Worm (Caenorhabditis elegans) whole organism, L2 larva: Measurements from ENCODE around the gene col-98.

Experiments used
- F13H6.1 ChIP-seq: sonication (generic microtip); optimal IDR thresholded peaks from 2 replicates; lab custom pipeline; 2016; ENCODE audit warnings: missing genetic modification characterization, missing compliant biosample characterization
- R02D3.7 ChIP-seq: fragments of 150-350 bp; optimal IDR thresholded peaks from 2 replicates; lab custom pipeline; 2014; ENCODE audit warnings: missing biosample characterization, missing genetic modification characterization
- Y55F3AM.14 ChIP-seq: fragments of 200-800 bp; sonication (Bioruptor generic); optimal IDR thresholded peaks from 2 replicates; lab custom pipeline; 2018; ENCODE audit warnings: mild to moderate bottlenecking, missing genetic modification characterization, missing compliant biosample characterization
- ZK546.5 ChIP-seq: sonication (generic microtip); optimal IDR thresholded peaks from 2 replicates; lab custom pipeline; 2017; ENCODE audit warnings: missing biosample characterization, missing genetic modification characterization
- alr-1 ChIP-seq: fragments of 150-350 bp; optimal IDR thresholded peaks from 2 replicates; lab custom pipeline; 2014; ENCODE audit warnings: missing biosample characterization, missing genetic modification characterization
- aly-2 ChIP-seq: fragments of 150-350 bp; optimal IDR thresholded peaks from 2 replicates; lab custom pipeline; 2014; ENCODE audit warnings: missing biosample characterization, missing genetic modification characterization
- blmp-1 ChIP-seq: sonication (generic microtip); optimal IDR thresholded peaks from 2 replicates; lab custom pipeline; 2017; ENCODE audit warnings: missing genetic modification characterization, mild to moderate bottlenecking, missing compliant biosample characterization, antibody characterized with exemption, moderate library complexity; ENCODE audit not compliant: insufficient read depth
- ceh-16 ChIP-seq: fragments of 150-350 bp; optimal IDR thresholded peaks from 2 replicates; lab custom pipeline; 2014; ENCODE audit warnings: missing biosample characterization, missing genetic modification characterization
- ceh-82 ChIP-seq: fragments of 150-350 bp; optimal IDR thresholded peaks from 2 replicates; lab custom pipeline; 2014; ENCODE audit warnings: missing biosample characterization, missing genetic modification characterization
- dmd-4 ChIP-seq: sonication (generic microtip); optimal IDR thresholded peaks from 2 replicates; lab custom pipeline; 2017; ENCODE audit warnings: missing biosample characterization, missing genetic modification characterization
- egl-27 ChIP-seq: sonication (generic microtip); optimal IDR thresholded peaks from 3 replicates; lab custom pipeline; 2017; ENCODE audit warnings: missing biosample characterization, missing genetic modification reagents, missing genetic modification characterization
- elt-1 ChIP-seq: fragments of 150-350 bp; optimal IDR thresholded peaks from 2 replicates; lab custom pipeline; 2014; ENCODE audit warnings: missing biosample characterization, missing genetic modification characterization
- fos-1 ChIP-seq: fragments of 150-350 bp; optimal IDR thresholded peaks from 2 replicates; lab custom pipeline; 2014; ENCODE audit warnings: missing biosample characterization, missing genetic modification characterization
- gmeb-1 ChIP-seq: fragments of 150-350 bp; optimal IDR thresholded peaks from 2 replicates; lab custom pipeline; 2014; ENCODE audit warnings: missing biosample characterization, missing genetic modification characterization
- lin-11 ChIP-seq: fragments of 150-350 bp; sonication (generic microtip); optimal IDR thresholded peaks from 2 replicates; lab custom pipeline; 2014; ENCODE audit warnings: missing biosample characterization, missing genetic modification characterization, inconsistent platforms, mixed read lengths
- lin-13 ChIP-seq: fragments of 150-350 bp; optimal IDR thresholded peaks from 2 replicates; lab custom pipeline; 2014; ENCODE audit warnings: missing biosample characterization, missing genetic modification reagents, missing genetic modification characterization
- lin-39 ChIP-seq: fragments of 150-350 bp; optimal IDR thresholded peaks from 2 replicates; lab custom pipeline; 2014; ENCODE audit warnings: missing biosample characterization, missing genetic modification reagents, missing genetic modification characterization
- lsy-2 ChIP-seq, 2 experiments: fragments of 150-350 bp in 1 of 2; sonication (generic microtip) in 1 of 2; optimal IDR thresholded peaks; 2 replicates each; lab custom pipeline; 2014 to 2017; ENCODE audit warnings: missing biosample characterization in 2 of 2, missing genetic modification characterization in 2 of 2
- mab-5 ChIP-seq: fragments of 150-350 bp; optimal IDR thresholded peaks from 2 replicates; lab custom pipeline; 2014; ENCODE audit warnings: missing biosample characterization, missing genetic modification characterization
- mbf-1 ChIP-seq: sonication (generic microtip); optimal IDR thresholded peaks from 2 replicates; lab custom pipeline; 2017; ENCODE audit warnings: missing biosample characterization, missing genetic modification characterization
- nhr-10 ChIP-seq: sonication (generic microtip); optimal IDR thresholded peaks from 2 replicates; lab custom pipeline; 2017; ENCODE audit warnings: missing biosample characterization, missing genetic modification characterization
- nhr-11 ChIP-seq: fragments of 150-350 bp; optimal IDR thresholded peaks from 2 replicates; lab custom pipeline; 2014; ENCODE audit warnings: missing biosample characterization, missing genetic modification characterization
- nhr-12 ChIP-seq: fragments of 150-350 bp; optimal IDR thresholded peaks from 2 replicates; lab custom pipeline; 2014; ENCODE audit warnings: missing biosample characterization, missing genetic modification characterization
- nhr-129 ChIP-seq: fragments of 150-350 bp; optimal IDR thresholded peaks from 2 replicates; lab custom pipeline; 2014; ENCODE audit warnings: missing biosample characterization, missing genetic modification characterization
- nhr-23 ChIP-seq: fragments of 150-350 bp; optimal IDR thresholded peaks from 2 replicates; lab custom pipeline; 2014; ENCODE audit warnings: missing biosample characterization, missing genetic modification reagents, missing genetic modification characterization
- nhr-237 ChIP-seq: fragments of 150-350 bp; optimal IDR thresholded peaks from 2 replicates; lab custom pipeline; 2014; ENCODE audit warnings: missing biosample characterization, missing genetic modification characterization
- nhr-77 ChIP-seq: fragments of 150-350 bp; optimal IDR thresholded peaks from 2 replicates; lab custom pipeline; 2014; ENCODE audit warnings: missing biosample characterization, missing genetic modification characterization
- sem-4 ChIP-seq: fragments of 150-350 bp; optimal IDR thresholded peaks from 2 replicates; lab custom pipeline; 2014; ENCODE audit warnings: missing biosample characterization, missing genetic modification reagents, missing genetic modification characterization
- sma-9 ChIP-seq, 2 experiments: fragments of 150-350 bp in 1 of 2; sonication (generic microtip) in 1 of 2; optimal IDR thresholded peaks; 2 replicates each; lab custom pipeline; 2014 to 2016; ENCODE audit warnings: missing genetic modification characterization in 2 of 2, mild to moderate bottlenecking in 1 of 2, missing biosample characterization in 1 of 2, missing compliant biosample characterization in 1 of 2, missing genetic modification reagents in 1 of 2, moderate library complexity in 1 of 2
- snpc-4 ChIP-seq: fragments of 150-350 bp; optimal IDR thresholded peaks from 2 replicates; lab custom pipeline; 2014; ENCODE audit warnings: missing biosample characterization, missing genetic modification characterization
- unc-39 ChIP-seq: fragments of 150-350 bp; optimal IDR thresholded peaks from 2 replicates; lab custom pipeline; 2014; ENCODE audit warnings: missing biosample characterization, missing genetic modification characterization
- unc-55 ChIP-seq: fragments of 150-350 bp; sonication (generic microtip); optimal IDR thresholded peaks from 3 replicates; lab custom pipeline; 2014; ENCODE audit warnings: missing biosample characterization, missing genetic modification reagents, missing genetic modification characterization
- unc-62 ChIP-seq: fragments of 150-350 bp; optimal IDR thresholded peaks from 2 replicates; lab custom pipeline; 2014; ENCODE audit warnings: missing biosample characterization, missing genetic modification reagents, missing genetic modification characterization
- zag-1 ChIP-seq: fragments of 150-350 bp; optimal IDR thresholded peaks from 2 replicates; lab custom pipeline; 2014; ENCODE audit warnings: missing biosample characterization, missing genetic modification characterization
- ztf-1 ChIP-seq: fragments of 200-800 bp; sonication (Bioruptor generic); conservative IDR thresholded peaks from 2 replicates; pipeline ENCODE4 v1.3.6; 2022; ENCODE audit warnings: missing genetic modification characterization, missing compliant biosample characterization
- ztf-11 ChIP-seq: sonication (generic microtip); optimal IDR thresholded peaks from 2 replicates; lab custom pipeline; 2017; ENCODE audit warnings: missing biosample characterization, missing genetic modification characterization
- ztf-4 ChIP-seq: fragments of 150-350 bp; optimal IDR thresholded peaks from 2 replicates; lab custom pipeline; 2014; ENCODE audit warnings: missing biosample characterization, missing genetic modification characterization

Gene col-98

DNA sequence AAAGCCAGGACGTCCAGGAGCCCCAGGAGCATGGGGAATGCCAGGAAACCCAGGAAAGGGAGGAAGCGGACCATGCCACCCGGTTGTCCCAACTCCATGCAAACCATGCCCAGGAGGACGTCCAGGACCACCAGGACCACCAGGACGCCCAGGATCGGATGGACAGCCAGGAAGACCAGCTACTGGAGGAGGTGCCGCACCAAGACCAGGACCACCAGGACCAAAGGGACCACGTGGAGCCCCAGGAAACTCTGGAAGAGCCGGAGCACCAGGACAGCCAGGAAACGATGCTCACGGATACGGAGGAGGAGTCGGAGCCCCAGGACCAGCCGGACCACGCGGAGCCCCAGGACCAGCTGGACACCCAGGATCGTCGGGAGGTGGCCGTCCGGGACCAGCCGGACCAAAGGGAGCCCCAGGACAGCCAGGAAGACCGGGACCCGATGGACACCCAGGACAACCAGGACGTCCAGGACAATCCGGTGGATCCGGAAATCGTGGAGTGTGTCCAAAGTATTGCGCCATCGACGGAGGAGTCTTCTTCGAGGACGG lies 815 bp downstream of the col-98 start:
- no peak for TF ChIP-seq ZK546.5 (tag; lab: Kevin White, UChicago)
- TF ChIP-seq nhr-10 (tag; lab: Kevin White, UChicago) = no peak
- no peak for TF ChIP-seq lsy-2 (tag; optimal IDR thresholded peaks at IDR 0.05; lab: Kevin White, UChicago)

DNA sequence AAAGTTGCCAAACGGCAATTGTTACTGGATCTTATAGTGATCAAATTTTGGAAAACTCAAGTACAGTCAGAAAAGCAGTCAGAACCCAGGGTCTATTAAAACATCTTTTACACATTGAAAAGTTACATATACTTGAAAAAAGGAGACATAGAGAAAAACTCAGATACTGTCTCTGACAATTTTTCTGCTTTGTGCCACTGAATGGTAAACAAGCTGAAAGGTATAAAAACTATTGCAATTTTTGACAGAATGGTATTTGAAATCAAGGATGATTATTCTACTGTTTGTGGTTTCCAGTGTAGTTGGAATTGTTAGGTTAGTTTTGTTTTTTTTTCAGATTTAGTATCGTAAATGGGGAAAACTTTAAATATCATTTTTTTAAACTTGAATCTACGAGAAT lies 1.9 kb downstream of the col-98 start, which contains the start of gene cyp-13A11:
cyp-13A11 (plus strand) TSS at position 266 of the 400 bp plus-strand sequence.
- no peak for TF ChIP-seq nhr-77 (tag; lab: Kevin White, UChicago)
- no peak for TF ChIP-seq R02D3.7
- TF ChIP-seq nhr-12 (tag; lab: Kevin White, UChicago) = no peak
- no peak for TF ChIP-seq elt-1 (tag; lab: Kevin White, UChicago)
- no peak for TF ChIP-seq zag-1 (tag; lab: Kevin White, UChicago)
- no peak for TF ChIP-seq ztf-1
- no peak for TF ChIP-seq Y55F3AM.14 (GFP tag; lab: Kevin White, UChicago)
- no peak for TF ChIP-seq mbf-1 (tag; lab: Kevin White, UChicago)
- no peak for TF ChIP-seq ceh-16 (tag; lab: Kevin White, UChicago)
- no peak for TF ChIP-seq F13H6.1 (tag; lab: Kevin White, UChicago)
- TF ChIP-seq dmd-4 (tag; lab: Kevin White, UChicago) = no peak
- no peak for TF ChIP-seq ztf-4 (tag; lab: Kevin White, UChicago)
- TF ChIP-seq unc-55 = no peak
- no peak for TF ChIP-seq lsy-2 (tag; optimal IDR thresholded peaks at IDR 0.05; lab: Kevin White, UChicago)
- no peak for TF ChIP-seq aly-2 (tag; lab: Kevin White, UChicago)
- TF ChIP-seq lin-13 (GFP tag; lab: Kevin White, UChicago) = no peak
- TF ChIP-seq alr-1 (tag; lab: Kevin White, UChicago) = no peak
- TF ChIP-seq ztf-11 = no peak

DNA sequence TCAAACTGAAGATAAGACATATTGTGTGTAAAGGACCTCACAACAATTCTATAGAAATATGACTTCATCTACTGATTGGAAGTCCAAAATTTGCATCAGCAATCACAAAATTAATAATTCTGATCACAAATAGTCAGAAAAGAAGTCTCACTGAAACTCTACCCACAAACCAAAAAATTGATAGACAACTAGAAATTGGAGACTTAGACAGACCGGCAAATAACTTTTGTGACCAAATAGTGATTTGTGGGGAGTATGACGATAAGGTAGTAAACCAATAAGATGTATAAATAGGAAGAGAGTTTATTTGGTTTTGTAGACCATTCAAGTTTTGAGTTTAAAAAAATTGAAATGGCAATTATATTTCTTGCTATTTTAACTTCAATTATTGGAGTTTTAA lies 5.5 kb downstream of the col-98 start, which contains the start of gene cyp-13A12:
cyp-13A12 (plus strand) TSS at position 267 of the 400 bp plus-strand sequence.
- TF ChIP-seq nhr-10 (tag; lab: Kevin White, UChicago) = no peak
- no peak for TF ChIP-seq lsy-2 (tag; optimal IDR thresholded peaks at IDR 0.05; lab: Kevin White, UChicago)
- TF ChIP-seq R02D3.7 = no peak
- TF ChIP-seq fos-1 (tag; lab: Kevin White, UChicago) = peak; percentile 64
- TF ChIP-seq sma-9 (GFP tag; optimal IDR thresholded peaks at IDR 0.05; lab: Kevin White, UChicago) = peak; percentile 4
- no peak for TF ChIP-seq sma-9 (tag; optimal IDR thresholded peaks at IDR 0.05; lab: Kevin White, UChicago)
- TF ChIP-seq, all 48 proteins: peak for 2

DNA sequence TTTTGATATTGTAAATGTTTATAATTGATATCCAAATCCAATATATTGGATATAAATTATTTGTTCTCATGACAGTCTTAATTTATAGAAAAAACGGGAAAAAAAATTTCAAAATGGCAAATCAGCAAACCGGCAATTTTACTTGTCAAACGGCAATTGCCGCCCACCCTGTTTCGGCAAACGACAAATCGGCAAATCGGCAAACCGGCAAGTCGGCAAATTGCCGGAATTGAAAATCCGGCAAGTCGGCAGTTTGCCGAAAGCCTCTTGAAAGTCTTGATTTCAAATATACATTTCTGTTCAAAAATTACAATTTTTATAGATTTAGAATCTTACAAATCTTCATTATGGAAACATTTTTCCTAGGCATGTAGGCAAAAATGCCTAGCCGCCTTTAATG lies 9.1 kb downstream of the col-98 start:
- TF ChIP-seq nhr-10 (tag; lab: Kevin White, UChicago) = no peak
- no peak for TF ChIP-seq zag-1 (tag; lab: Kevin White, UChicago)
- no peak for TF ChIP-seq lin-11 (tag; lab: Kevin White, UChicago)
- no peak for TF ChIP-seq sem-4 (tag; lab: Kevin White, UChicago)
- no peak for TF ChIP-seq mbf-1 (tag; lab: Kevin White, UChicago)
- TF ChIP-seq Y55F3AM.14 (GFP tag; lab: Kevin White, UChicago) = no peak
- no peak for TF ChIP-seq snpc-4 (tag; lab: Kevin White, UChicago)
- no peak for TF ChIP-seq unc-62 (GFP tag; lab: Kevin White, UChicago)
- TF ChIP-seq egl-27 (tag; lab: Kevin White, UChicago) = no peak
- no peak for TF ChIP-seq dmd-4 (tag; lab: Kevin White, UChicago)
- TF ChIP-seq mab-5 (tag; lab: Kevin White, UChicago) = no peak
- no peak for TF ChIP-seq aly-2 (tag; lab: Kevin White, UChicago)
- no peak for TF ChIP-seq nhr-23 (tag; lab: Kevin White, UChicago)
- no peak for TF ChIP-seq gmeb-1 (tag; lab: Kevin White, UChicago)
- no peak for TF ChIP-seq nhr-11 (tag; lab: Kevin White, UChicago)
- TF ChIP-seq unc-55 = no peak
- TF ChIP-seq elt-1 (tag; lab: Kevin White, UChicago) = no peak
- TF ChIP-seq fos-1 (tag; lab: Kevin White, UChicago) = no peak
- TF ChIP-seq nhr-77 (tag; lab: Kevin White, UChicago) = no peak
- TF ChIP-seq, all 48 proteins: peak for 0

DNA sequence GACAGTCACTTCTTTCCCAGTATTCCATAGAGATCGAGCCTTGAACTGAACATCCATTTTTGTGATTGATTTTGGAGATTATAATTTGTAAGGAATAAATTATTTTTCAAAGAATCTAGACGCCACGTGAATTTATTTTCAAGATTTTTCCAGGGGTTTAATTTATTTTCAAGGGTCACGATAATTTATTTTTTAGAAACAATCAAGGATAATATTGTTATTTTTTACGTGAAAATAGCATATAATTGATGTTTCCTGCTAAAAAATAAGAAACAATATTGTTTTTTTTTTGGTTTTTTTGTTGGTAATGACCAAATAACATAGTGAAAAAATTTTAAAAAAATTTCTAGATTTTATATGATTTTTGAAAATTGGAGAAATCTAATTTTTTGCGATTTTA lies 10.8 kb downstream of the col-98 start, which contains the start of gene F14F7.4:
F14F7.4 (minus strand) TSS at position 101 of the 400 bp plus-strand sequence.
- TF ChIP-seq sem-4 (tag; lab: Kevin White, UChicago) (no peak), blmp-1 (tag; lab: Kevin White, UChicago) (no peak), mab-5 (tag; lab: Kevin White, UChicago) (no peak), ceh-82 (tag; lab: Kevin White, UChicago) (no peak), nhr-129 (no peak), unc-39 (tag; lab: Kevin White, UChicago) (no peak), nhr-23 (tag; lab: Kevin White, UChicago) (no peak), egl-27 (tag; lab: Kevin White, UChicago) (no peak), nhr-237 (tag; lab: Kevin White, UChicago) (no peak), zag-1 (tag; lab: Kevin White, UChicago) (no peak), lin-13 (GFP tag; lab: Kevin White, UChicago) (no peak), lin-39 (tag; lab: Kevin White, UChicago) (no peak)
